Fruit fly (Drosophila melanogaster): Measurements from ENCODE around the gene aay.
A peak's percentile ranks its signal among the peaks of the same experiment; 100 is the strongest.

aay gene

DNA sequence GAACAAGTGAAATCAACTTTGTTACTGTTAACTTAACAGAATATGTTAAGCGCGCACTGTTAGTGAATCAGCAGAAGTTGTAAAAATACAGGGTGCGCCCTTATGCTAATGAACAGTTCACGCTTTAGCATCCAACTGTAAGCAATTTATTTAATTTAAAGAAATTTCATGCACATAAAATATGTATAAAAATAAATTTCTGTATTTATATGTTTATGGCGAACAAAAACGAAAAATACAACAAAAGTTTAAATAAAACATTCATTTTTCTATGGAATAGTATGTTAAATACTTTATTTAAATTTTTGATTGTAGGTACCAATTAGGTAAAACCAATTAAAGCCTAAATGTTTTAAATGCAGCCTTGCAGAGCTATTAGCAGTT is 1.5 kb downstream of the aay start (continued):
- TF ChIP-seq bbx (GFP tag; IDR thresholded peaks at IDR 0.05; ENCODE audit: partially characterized antibody) (no peak), disco-r (GFP tag; optimal IDR thresholded peaks at IDR 0.05) (no peak), grn (GFP tag; optimal IDR thresholded peaks at IDR 0.05) (no peak), CG8478 (optimal IDR thresholded peaks at IDR 0.05) (no peak), psq (GFP tag; optimal IDR thresholded peaks at IDR 0.05) (no peak), CG13296 (GFP tag; optimal IDR thresholded peaks at IDR 0.05) (peak; percentile 42), ems (GFP tag; optimal IDR thresholded peaks at IDR 0.05) (no peak), MESR4 (GFP tag; optimal IDR thresholded peaks at IDR 0.05) (no peak), Xbp1 (GFP tag; optimal IDR thresholded peaks at IDR 0.05) (peak; percentile 16), Doc3 (GFP tag; IDR thresholded peaks at IDR 0.05; ENCODE audit: partially characterized antibody) (no peak), PHDP (tag; optimal IDR thresholded peaks at IDR 0.05) (peak; percentile 79), CG14014 (GFP tag; IDR thresholded peaks at IDR 0.05) (peak; percentile 37; the same call in 1 of the 2 replicates), nom (GFP tag; optimal IDR thresholded peaks at IDR 0.05) (peak; percentile 6), CG11085 (GFP tag; IDR thresholded peaks at IDR 0.05) (no peak), bsh (GFP tag; optimal IDR thresholded peaks at IDR 0.05) (peak in 1 of 2 experiments; percentile 61), Nf-YB (GFP tag; optimal IDR thresholded peaks at IDR 0.05) (no peak), Dref (GFP tag; IDR thresholded peaks at IDR 0.05) (no peak), CG13624 (GFP tag; optimal IDR thresholded peaks at IDR 0.05) (no peak), lola (GFP tag; optimal IDR thresholded peaks at IDR 0.05) (peak in 1 of 3 experiments; percentile 7), CG11696 (GFP tag; IDR thresholded peaks at IDR 0.05) (no peak), CG16813 (GFP tag; IDR thresholded peaks at IDR 0.05; ENCODE audit: partially characterized antibody) (no peak), luna (GFP tag; optimal IDR thresholded peaks at IDR 0.05) (no peak), her (GFP tag; optimal IDR thresholded peaks at IDR 0.05) (no peak), prd (optimal IDR thresholded peaks at IDR 0.05) (no peak), prd (GFP tag; IDR thresholded peaks at IDR 0.05) (no peak), Lpt (GFP tag; optimal IDR thresholded peaks at IDR 0.05) (no peak), CG7987 (GFP tag; optimal IDR thresholded peaks at IDR 0.05) (no peak), Hr3 (GFP tag; optimal IDR thresholded peaks at IDR 0.05) (no peak), gem (tag; optimal IDR thresholded peaks at IDR 0.05) (peak; percentile 65), ham (GFP tag; IDR thresholded peaks at IDR 0.05) (no peak), CG3281 (GFP tag; optimal IDR thresholded peaks at IDR 0.05) (peak; percentile 39), scrt (GFP tag; optimal IDR thresholded peaks at IDR 0.05) (peak; percentile 23), crol (GFP tag; IDR thresholded peaks at IDR 0.05) (no peak), Opbp (GFP tag; IDR thresholded peaks at IDR 0.05; ENCODE audit: partially characterized antibody) (no peak), HLH54F (GFP tag; optimal IDR thresholded peaks at IDR 0.05) (no peak), ase (GFP tag; IDR thresholded peaks at IDR 0.05) (no peak), otp (GFP tag; IDR thresholded peaks at IDR 0.05) (no peak), CG11456 (GFP tag; IDR thresholded peaks at IDR 0.05) (no peak), insv (GFP tag; optimal IDR thresholded peaks at IDR 0.05) (no peak), CG31388 (GFP tag; optimal IDR thresholded peaks at IDR 0.05) (no peak), sna (GFP tag; IDR thresholded peaks at IDR 0.05; ENCODE audit: partially characterized antibody) (no peak), pho (GFP tag; optimal IDR thresholded peaks at IDR 0.05) (no peak), Sin3A (optimal IDR thresholded peaks at IDR 0.05) (no peak), croc (GFP tag; conservative IDR thresholded peaks at IDR 0.05) (no peak), CG34422 (GFP tag; IDR thresholded peaks at IDR 0.05) (no peak; the same call in 2 of the 3 replicates), wek (GFP tag; optimal IDR thresholded peaks at IDR 0.05) (no peak), CG9876 (GFP tag; optimal IDR thresholded peaks at IDR 0.05) (no peak), CG31441 (GFP tag; IDR thresholded peaks at IDR 0.05) (peak; percentile 54), CG10979 (tag; optimal IDR thresholded peaks at IDR 0.05) (peak; percentile 21), vnd (GFP tag; IDR thresholded peaks at IDR 0.05; ENCODE audit: partially characterized antibody) (no peak), ind (GFP tag; optimal IDR thresholded peaks at IDR 0.05) (peak; percentile 24), Asciz (GFP tag; optimal IDR thresholded peaks at IDR 0.05) (peak; percentile 15)

Data from whole organism, embryonic.